Fruit fly (Drosophila melanogaster): ENCODE measurements around the gene bves.

bves gene

DNA sequence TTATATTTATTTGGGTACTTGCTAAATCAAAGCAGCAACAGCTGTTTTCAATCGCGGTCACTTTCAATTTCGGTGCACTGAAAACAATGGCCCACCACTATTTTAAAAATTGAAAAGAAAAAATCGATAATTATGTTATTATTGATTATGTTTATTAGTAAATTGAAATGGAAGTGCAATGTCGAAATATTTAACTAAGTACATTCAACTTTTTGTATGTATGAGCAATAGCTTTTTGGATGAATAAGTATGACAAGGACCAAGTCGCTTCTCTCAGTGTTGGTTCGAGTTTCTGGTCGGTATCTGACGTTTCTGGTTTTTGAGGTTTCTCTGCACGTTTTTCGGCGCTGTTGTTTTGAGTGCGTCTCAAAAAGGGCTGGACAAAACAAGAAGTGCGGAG lies 70.4 kb downstream of the bves start (continued):
- TF ChIP-seq MBD-R2 (GFP tag; IDR thresholded peaks at IDR 0.05): no peak; the same call in 1 of the 2 replicates
- TF ChIP-seq CG11723 (GFP tag; optimal IDR thresholded peaks at IDR 0.05): no peak
- peak; percentile 38 to 76 for TF ChIP-seq dpn (GFP tag; optimal IDR thresholded peaks at IDR 0.05)
- no peak for TF ChIP-seq CTCF (GFP tag; optimal IDR thresholded peaks at IDR 0.05)
- peak; percentile 78 for TF ChIP-seq CG8388 (GFP tag; optimal IDR thresholded peaks at IDR 0.05)
- TF ChIP-seq fu2 (GFP tag; optimal IDR thresholded peaks at IDR 0.05): no peak
- TF ChIP-seq vvl (GFP tag; IDR thresholded peaks at IDR 0.05): no peak; the same call in 1 of the 2 replicates
- TF ChIP-seq CG2199 (GFP tag; IDR thresholded peaks at IDR 0.05): no peak
- no peak for TF ChIP-seq CG4707 (GFP tag; optimal IDR thresholded peaks at IDR 0.05)
- TF ChIP-seq Spps (tag; optimal IDR thresholded peaks at IDR 0.05): peak; percentile 18
- no peak for TF ChIP-seq jigr1 (GFP tag; IDR thresholded peaks at IDR 0.05)
- TF ChIP-seq CG17829 (tag; optimal IDR thresholded peaks at IDR 0.05): peak; percentile 79
- no peak for TF ChIP-seq exex (tag; optimal IDR thresholded peaks at IDR 0.05)
- peak; percentile 76 for TF ChIP-seq CG8924 (tag; optimal IDR thresholded peaks at IDR 0.05)
- no peak for TF ChIP-seq CG14965 (GFP tag; optimal IDR thresholded peaks at IDR 0.05; ENCODE audit: borderline replicate concordance)
- no peak for TF ChIP-seq Lpt (GFP tag; optimal IDR thresholded peaks at IDR 0.05)
- no peak for TF ChIP-seq Stat92E (GFP tag; optimal IDR thresholded peaks at IDR 0.05)
- peak; percentile 79 for TF ChIP-seq Xrp1 (GFP tag; IDR thresholded peaks at IDR 0.05)
- peak; percentile 14 for TF ChIP-seq CG12236 (GFP tag; optimal IDR thresholded peaks at IDR 0.05)
- TF ChIP-seq Optix (GFP tag; IDR thresholded peaks at IDR 0.05): no peak
- peak; percentile 65 for TF ChIP-seq CG14441 (GFP tag; IDR thresholded peaks at IDR 0.05)
- TF ChIP-seq croc (GFP tag; conservative IDR thresholded peaks at IDR 0.05): no peak; the same call in 2 of the 3 replicates
- TF ChIP-seq CG43689 (GFP tag; IDR thresholded peaks at IDR 0.05): no peak
- TF ChIP-seq CG34224 (GFP tag; IDR thresholded peaks at IDR 0.05; ENCODE audit: partially characterized antibody): no peak
- no peak for TF ChIP-seq Scr (GFP tag; IDR thresholded peaks at IDR 0.05; ENCODE audit: partially characterized antibody)
- no peak for TF ChIP-seq ERR (GFP tag; optimal IDR thresholded peaks at IDR 0.05)
- TF ChIP-seq row (GFP tag; IDR thresholded peaks at IDR 0.05): peak; percentile 77
- TF ChIP-seq CG10959 (GFP tag; IDR thresholded peaks at IDR 0.05): peak; percentile 40; the same call in 1 of the 2 replicates

DNA sequence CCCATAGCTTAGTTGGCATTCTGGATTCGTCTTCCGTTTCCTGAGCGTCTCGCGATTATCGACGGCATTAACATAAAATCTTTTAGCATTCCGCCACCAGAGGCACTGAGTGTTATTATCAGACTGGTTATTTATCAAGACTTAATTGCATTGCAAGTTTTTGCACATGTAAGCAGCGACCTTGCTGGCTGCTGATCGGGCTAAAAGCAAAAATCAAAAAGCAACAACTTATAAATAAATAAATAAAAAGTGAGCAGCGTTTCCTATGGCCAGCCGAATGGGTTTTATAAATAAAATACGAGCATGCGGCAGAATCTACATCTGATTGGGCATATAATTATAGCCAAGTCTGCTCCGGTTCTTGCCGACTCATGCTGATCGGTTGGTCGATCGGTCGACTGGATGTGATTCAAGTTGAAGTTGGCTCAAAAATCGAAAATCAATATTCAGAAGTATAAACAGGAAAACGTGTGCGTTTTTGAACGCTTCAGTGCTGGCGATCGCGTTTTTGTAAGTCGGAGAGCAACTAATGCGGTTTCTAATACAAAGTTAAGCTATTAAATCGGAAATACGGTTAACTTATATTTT lies 72.3 kb downstream of the bves start:
- TF ChIP-seq CG2875 (GFP tag; optimal IDR thresholded peaks at IDR 0.05) (no peak), dmrt11E (tag; optimal IDR thresholded peaks at IDR 0.05) (no peak), sima (GFP tag; optimal IDR thresholded peaks at IDR 0.05) (no peak), bab2 (GFP tag; optimal IDR thresholded peaks at IDR 0.05) (no peak), CG1024 (GFP tag; IDR thresholded peaks at IDR 0.05) (no peak), CG13894 (tag; optimal IDR thresholded peaks at IDR 0.05) (peak; percentile 90), HLH54F (GFP tag; optimal IDR thresholded peaks at IDR 0.05) (no peak), disco-r (GFP tag; optimal IDR thresholded peaks at IDR 0.05) (no peak)

dm6 chrX:21126790-21127189 lies 73.0 kb downstream of the bves start:
- TF ChIP-seq CG14667 (GFP tag; IDR thresholded peaks at IDR 0.05) (no peak), CG8359 (GFP tag; optimal IDR thresholded peaks at IDR 0.05; ENCODE audit: borderline replicate concordance) (peak; percentile 94)

Data from whole organism, embryonic.